Worm (Caenorhabditis elegans) whole organism, early embryonic: ENCODE measurements around the gene R05G6.5.

ENCODE experiments used
- aly-1 ChIP-seq: sonication (generic microtip); optimal IDR thresholded peaks from 2 replicates; lab custom pipeline; 2016; ENCODE audit warnings: missing genetic modification characterization, missing compliant biosample characterization
- ama-1 ChIP-seq: fragments of 150-350 bp; optimal IDR thresholded peaks from 2 replicates; lab custom pipeline; 2014
- ceh-13 ChIP-seq: fragments of 200-800 bp; sonication (Bioruptor generic); optimal IDR thresholded peaks from 2 replicates; lab custom pipeline; 2018; ENCODE audit warnings: mild to moderate bottlenecking, missing genetic modification characterization, missing compliant biosample characterization
- ceh-36 ChIP-seq: sonication (generic microtip); optimal IDR thresholded peaks from 2 replicates; lab custom pipeline; 2016; ENCODE audit warnings: missing genetic modification characterization, inconsistent platforms, missing compliant biosample characterization
- flt-1 ChIP-seq: fragments of 200-800 bp; sonication (Bioruptor generic); IDR thresholded peaks from 2 replicates; pipeline ENCODE4 v1.3.6; 2022; ENCODE audit warnings: missing genetic modification characterization, missing compliant biosample characterization
- hmbx-1 ChIP-seq: sonication (generic microtip); optimal IDR thresholded peaks from 2 replicates; lab custom pipeline; 2016; ENCODE audit warnings: mild to moderate bottlenecking, missing genetic modification characterization, missing compliant biosample characterization
- hmg-4 ChIP-seq: fragments of 200-800 bp; sonication (Bioruptor generic); optimal IDR thresholded peaks from 2 replicates; lab custom pipeline; 2018; ENCODE audit warnings: mild to moderate bottlenecking, missing genetic modification characterization, missing compliant biosample characterization
- hnd-1 ChIP-seq: sonication (generic microtip); optimal IDR thresholded peaks from 2 replicates; lab custom pipeline; 2016; ENCODE audit warnings: missing genetic modification characterization, missing compliant biosample characterization
- pes-1 ChIP-seq: fragments of 200-800 bp; sonication (Bioruptor generic); IDR thresholded peaks from 2 replicates; pipeline ENCODE4 v1.3.6; 2022; ENCODE audit warnings: missing genetic modification reagents, missing genetic modification characterization, missing compliant biosample characterization
- tbx-11 ChIP-seq: fragments of 200-800 bp; sonication (Bioruptor generic); IDR thresholded peaks from 2 replicates; pipeline ENCODE4 v1.3.6; 2022; ENCODE audit warnings: missing genetic modification characterization, missing compliant biosample characterization
- tbx-37 ChIP-seq: fragments of 200-800 bp; sonication (Bioruptor generic); conservative IDR thresholded peaks from 2 replicates; pipeline ENCODE4 v1.3.6; 2022; ENCODE audit warnings: missing genetic modification reagents, missing genetic modification characterization, missing compliant biosample characterization
- tra-4 ChIP-seq: sonication (generic microtip); optimal IDR thresholded peaks from 2 replicates; lab custom pipeline; 2017; ENCODE audit warnings: missing genetic modification characterization, missing compliant biosample characterization

DNA sequence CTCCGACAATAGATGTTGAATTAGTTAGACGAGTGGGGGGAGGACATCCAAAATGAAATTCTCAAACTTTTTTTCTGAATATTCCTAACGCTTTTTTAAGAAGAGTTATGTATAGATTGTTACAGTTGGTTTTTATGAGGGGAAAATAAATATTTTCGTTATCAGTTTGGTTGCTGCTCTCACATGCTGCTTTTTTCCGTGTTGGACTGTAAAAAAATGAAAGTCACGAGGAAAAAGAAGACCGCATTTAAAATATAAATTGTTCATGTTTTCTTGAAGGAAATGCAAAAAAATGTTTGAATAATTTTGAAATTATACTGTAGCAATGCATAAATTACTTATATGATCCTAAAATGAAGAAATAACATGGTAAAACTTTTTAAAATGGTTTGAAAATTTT lies 12.7 kb downstream of the R05G6.5 start:
- no peak for TF ChIP-seq aly-1
- no peak for TF ChIP-seq pes-1 (GFP tag; lab: Robert Waterston, UW)
- TF ChIP-seq hmg-4 (GFP tag; lab: Kevin White, UChicago): no peak
- TF ChIP-seq ama-1 (lab: Kevin White, UChicago): no peak
- no peak for TF ChIP-seq tbx-37
- TF ChIP-seq flt-1: no peak
- no peak for TF ChIP-seq tbx-11
- no peak for TF ChIP-seq hnd-1 (tag; lab: Kevin White, UChicago)
- no peak for TF ChIP-seq ceh-13 (GFP tag; lab: Kevin White, UChicago)
- no peak for TF ChIP-seq hmbx-1 (tag; lab: Kevin White, UChicago)
- no peak for TF ChIP-seq ceh-36 (tag; lab: Kevin White, UChicago)
- no peak for TF ChIP-seq tra-4 (tag; lab: Kevin White, UChicago)
